Fruit fly (Drosophila melanogaster): ENCODE measurements around the gene CG31156.

Gene CG31156

DNA sequence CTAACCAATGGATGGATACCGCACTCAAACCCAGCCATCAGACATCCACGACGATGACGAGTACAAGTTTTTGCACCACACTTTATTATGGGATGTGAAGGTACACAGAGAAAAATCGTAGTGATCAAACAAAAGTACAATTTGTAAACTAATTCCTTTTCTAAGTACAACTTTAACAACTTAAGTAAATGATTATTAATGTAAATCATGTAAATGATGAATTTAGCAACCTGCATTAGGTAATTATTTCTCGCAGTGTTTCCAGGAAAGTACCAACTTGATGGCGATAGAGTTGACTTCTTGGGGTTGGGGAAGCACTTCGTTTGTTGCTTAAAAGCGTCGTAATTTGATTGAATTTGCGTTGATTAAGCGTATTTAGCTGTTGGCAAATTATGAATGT is 49.7 kb upstream of the CG31156 start (continued):
- TF ChIP-seq CG9437 (GFP tag; optimal IDR thresholded peaks at IDR 0.05) (peak; percentile 34), p53 (GFP tag; optimal IDR thresholded peaks at IDR 0.05) (no peak), ERR (GFP tag; optimal IDR thresholded peaks at IDR 0.05) (no peak), Rfx (GFP tag; IDR thresholded peaks at IDR 0.05) (peak; percentile 59), zfh1 (GFP tag; IDR thresholded peaks at IDR 0.05) (peak; percentile 71), hbn (GFP tag; IDR thresholded peaks at IDR 0.05; ENCODE audit: partially characterized antibody) (no peak), CG12071 (GFP tag; optimal IDR thresholded peaks at IDR 0.05) (peak; percentile 58), CG3281 (GFP tag; optimal IDR thresholded peaks at IDR 0.05) (peak; percentile 62), Drgx (GFP tag; IDR thresholded peaks at IDR 0.05) (no peak), CG11504 (tag; optimal IDR thresholded peaks at IDR 0.05) (peak; percentile 81), Mrtf (GFP tag; IDR thresholded peaks at IDR 0.05) (peak; percentile 31; the same call in 1 of the 3 replicates), CG3838 (GFP tag; optimal IDR thresholded peaks at IDR 0.05) (peak; percentile 5), CG15601 (tag; optimal IDR thresholded peaks at IDR 0.05) (peak; percentile 21), pho (GFP tag; optimal IDR thresholded peaks at IDR 0.05) (peak; percentile 57), Camta (GFP tag; optimal IDR thresholded peaks at IDR 0.05) (peak; percentile 26), CG15011 (GFP tag; optimal IDR thresholded peaks at IDR 0.05) (peak; percentile 14), CG10147 (GFP tag; optimal IDR thresholded peaks at IDR 0.05) (peak; percentile 72), abd-A (tag; optimal IDR thresholded peaks at IDR 0.05) (peak; percentile 58), CG18011 (GFP tag; optimal IDR thresholded peaks at IDR 0.05) (peak; percentile 18), chn (GFP tag; optimal IDR thresholded peaks at IDR 0.05) (peak; percentile 59), Deaf1 (tag; optimal IDR thresholded peaks at IDR 0.05) (peak; percentile 35), CG2889 (GFP tag; IDR thresholded peaks at IDR 0.05) (peak; percentile 80; the same call in 2 of the 3 replicates), Kr (GFP tag; optimal IDR thresholded peaks at IDR 0.05) (no peak), ind (GFP tag; optimal IDR thresholded peaks at IDR 0.05) (peak; percentile 68), slp2 (GFP tag; optimal IDR thresholded peaks at IDR 0.05) (peak; percentile 20), unpg (GFP tag; optimal IDR thresholded peaks at IDR 0.05) (peak; percentile 77), CG2116 (GFP tag; optimal IDR thresholded peaks at IDR 0.05) (peak; percentile 2), CG17568 (GFP tag; optimal IDR thresholded peaks at IDR 0.05) (peak; percentile 50), Nf-YB (GFP tag; optimal IDR thresholded peaks at IDR 0.05) (peak; percentile 33), dysf (GFP tag; IDR thresholded peaks at IDR 0.05) (peak; percentile 60; the same call in 2 of the 3 replicates), stc (GFP tag; IDR thresholded peaks at IDR 0.05) (peak; percentile 63; the same call in 1 of the 2 replicates), Oaz (GFP tag; IDR thresholded peaks at IDR 0.05) (peak; percentile 37; the same call in 1 of the 2 replicates), CG10274 (GFP tag; optimal IDR thresholded peaks at IDR 0.05) (no peak), Usf (GFP tag; optimal IDR thresholded peaks at IDR 0.05) (no peak), CG31224 (GFP tag; IDR thresholded peaks at IDR 0.05) (peak; percentile 40; the same call in 1 of the 2 replicates), en (GFP tag; optimal IDR thresholded peaks at IDR 0.05) (peak; percentile 7), CG15514 (GFP tag; optimal IDR thresholded peaks at IDR 0.05) (peak; percentile 48), fd3F (GFP tag; optimal IDR thresholded peaks at IDR 0.05) (peak; percentile 64), CG6175 (GFP tag; IDR thresholded peaks at IDR 0.05) (no peak), kah (GFP tag; optimal IDR thresholded peaks at IDR 0.05) (no peak), CG4282 (GFP tag; optimal IDR thresholded peaks at IDR 0.05) (no peak), trem (tag; optimal IDR thresholded peaks at IDR 0.05) (peak; percentile 14), CG10267 (tag; optimal IDR thresholded peaks at IDR 0.05) (peak; percentile 37), usp (GFP tag; optimal IDR thresholded peaks at IDR 0.05) (no peak), otp (GFP tag; IDR thresholded peaks at IDR 0.05) (peak; percentile 79), jumu (GFP tag; optimal IDR thresholded peaks at IDR 0.05) (peak; percentile 3), eyg (GFP tag; optimal IDR thresholded peaks at IDR 0.05) (no peak), HHEX (GFP tag; optimal IDR thresholded peaks at IDR 0.05) (peak; percentile 36), Atf-2 (GFP tag; optimal IDR thresholded peaks at IDR 0.05) (peak; percentile 39), corto (GFP tag; optimal IDR thresholded peaks at IDR 0.05) (no peak), Atf3 (GFP tag; optimal IDR thresholded peaks at IDR 0.05) (peak; percentile 30)
